Fruit fly (Drosophila melanogaster) whole organism: ENCODE data around the gene CG8500.

Experiments used
- CG8478 ChIP-seq: fragments of >200 bp; optimal IDR thresholded peaks from 2 replicates; lab custom pipeline; 2018; ENCODE audit warnings: inconsistent platforms
- Dll ChIP-seq: fragments of >200 bp; optimal IDR thresholded peaks from 2 replicates; lab custom pipeline; 2017
- EcR ChIP-seq, 2 experiments: fragments of >200 bp; optimal IDR thresholded peaks; 2 replicates each; lab custom pipeline; 2017; ENCODE audit warnings: missing biosample characterization in 2 of 2, missing genetic modification characterization in 2 of 2, missing genetic modification reagents in 2 of 2
- pan ChIP-seq: fragments of >200 bp; optimal IDR thresholded peaks from 2 replicates; lab custom pipeline; 2017
- psq ChIP-seq: fragments of >200 bp; optimal IDR thresholded peaks from 2 replicates; lab custom pipeline; 2017
- usp ChIP-seq: fragments of >200 bp; optimal IDR thresholded peaks from 2 replicates; lab custom pipeline; 2017; ENCODE audit warnings: missing biosample characterization, missing genetic modification characterization, mixed read lengths

dm6 chr3R:9735151-9735550 lies 49.3 kb upstream of the CG8500 start:
- no peak for TF ChIP-seq CG8478 (lab: Kevin White, UChicago)
- TF ChIP-seq EcR (GFP tag; optimal IDR thresholded peaks at IDR 0.05; lab: Kevin White, UChicago): no peak
- no peak for TF ChIP-seq psq (lab: Kevin White, UChicago)
- TF ChIP-seq pan (lab: Kevin White, UChicago): no peak
- no peak for TF ChIP-seq Dll (lab: Kevin White, UChicago)
- TF ChIP-seq usp (GFP tag; lab: Kevin White, UChicago): no peak
